Worm (Caenorhabditis elegans) whole organism, L1 larva: ENCODE results near the gene disl-2.

ENCODE experiments used
- aha-1 ChIP-seq: fragments of 150-350 bp; optimal IDR thresholded peaks from 2 replicates; lab custom pipeline; 2014; ENCODE audit warnings: missing biosample characterization, missing genetic modification characterization
- blmp-1 ChIP-seq: fragments of 150-350 bp; optimal IDR thresholded peaks from 2 replicates; lab custom pipeline; 2014; ENCODE audit warnings: missing biosample characterization, missing genetic modification characterization
- ces-1 ChIP-seq: fragments of 150-350 bp; optimal IDR thresholded peaks from 2 replicates; lab custom pipeline; 2014; ENCODE audit warnings: missing biosample characterization, missing genetic modification reagents, missing genetic modification characterization
- dpl-1 ChIP-seq, 3 experiments: fragments of 150-350 bp in 2 of 3; sonication (generic microtip) in 1 of 3; optimal IDR thresholded peaks; 2 replicates each; lab custom pipeline; 2014 to 2017; ENCODE audit warnings: missing biosample characterization in 3 of 3, missing genetic modification characterization in 3 of 3, missing genetic modification reagents in 3 of 3
- dsc-1 ChIP-seq: sonication (generic microtip); optimal IDR thresholded peaks from 2 replicates; lab custom pipeline; 2016; ENCODE audit warnings: mild to moderate bottlenecking, missing genetic modification characterization, missing compliant biosample characterization
- efl-1 ChIP-seq, 4 experiments: fragments of 150-350 bp; optimal IDR thresholded peaks in 3 of 4; peaks in 1 of 4; 1 replicate in 1 of 4; 2 replicates in 3 of 4; lab custom pipeline; 2014; ENCODE audit warnings: missing biosample characterization in 2 of 4, missing genetic modification characterization in 2 of 4, missing genetic modification reagents in 2 of 4
- egl-27 ChIP-seq, 2 experiments: fragments of 150-350 bp in 1 of 2; sonication (generic microtip); optimal IDR thresholded peaks; 3 replicates each; lab custom pipeline; 2017 to 2018; ENCODE audit warnings: missing biosample characterization in 2 of 2, missing genetic modification characterization in 2 of 2, missing genetic modification reagents in 2 of 2
- elt-2 ChIP-seq: sonication (generic microtip); optimal IDR thresholded peaks from 2 replicates; lab custom pipeline; 2016; ENCODE audit warnings: missing genetic modification characterization, mild to moderate bottlenecking, inconsistent platforms, missing compliant biosample characterization, missing genetic modification reagents
- elt-3 ChIP-seq, 6 experiments: fragments of 150-350 bp in 1 of 6; sonication (generic microtip); optimal IDR thresholded peaks; 2 replicates each; lab custom pipeline; 2017 to 2018; ENCODE audit warnings: missing biosample characterization in 6 of 6, missing genetic modification characterization in 6 of 6, inconsistent platforms in 1 of 6
- ets-5 ChIP-seq: fragments of 200-800 bp; sonication (Bioruptor generic); IDR thresholded peaks from 2 replicates; pipeline ENCODE4 v1.3.6; 2022; ENCODE audit warnings: missing genetic modification characterization, missing compliant biosample characterization
- hlh-4 ChIP-seq: sonication (generic microtip); optimal IDR thresholded peaks from 2 replicates; lab custom pipeline; 2016; ENCODE audit warnings: mild to moderate bottlenecking, missing genetic modification characterization, missing compliant biosample characterization
- irx-1 ChIP-seq: sonication (generic microtip); optimal IDR thresholded peaks from 2 replicates; lab custom pipeline; 2016; ENCODE audit warnings: missing genetic modification characterization, missing compliant biosample characterization
- isw-1 ChIP-seq: fragments of 200-800 bp; sonication (Bioruptor generic); IDR thresholded peaks from 2 replicates; pipeline ENCODE4 v1.3.6; 2022; ENCODE audit warnings: missing genetic modification characterization, missing compliant biosample characterization
- lin-14 ChIP-seq: fragments of 200-800 bp; sonication (Bioruptor generic); optimal IDR thresholded peaks from 2 replicates; lab custom pipeline; 2018; ENCODE audit warnings: mild to moderate bottlenecking, missing genetic modification characterization, moderate library complexity, missing compliant biosample characterization
- lin-15B ChIP-seq: fragments of 150-350 bp; sonication (generic microtip); optimal IDR thresholded peaks from 3 replicates; lab custom pipeline; 2014; ENCODE audit warnings: missing biosample characterization, missing genetic modification characterization
- lin-35 ChIP-seq, 2 experiments: fragments of 150-350 bp; optimal IDR thresholded peaks; 2 replicates each; lab custom pipeline; 2014; ENCODE audit warnings: missing biosample characterization in 2 of 2, missing genetic modification characterization in 2 of 2, missing genetic modification reagents in 2 of 2
- lin-39 ChIP-seq: fragments of 150-350 bp; optimal IDR thresholded peaks from 2 replicates; lab custom pipeline; 2014; ENCODE audit warnings: missing biosample characterization, missing genetic modification reagents, missing genetic modification characterization
- lsy-2 ChIP-seq, 2 experiments: fragments of 150-350 bp; optimal IDR thresholded peaks; 2 replicates each; lab custom pipeline; 2014; ENCODE audit warnings: missing biosample characterization in 2 of 2, missing genetic modification characterization in 2 of 2
- mab-9 ChIP-seq: fragments of 200-800 bp; sonication (Bioruptor generic); IDR thresholded peaks from 2 replicates; pipeline ENCODE4 v1.3.6; 2022; ENCODE audit warnings: missing genetic modification reagents, missing genetic modification characterization, missing compliant biosample characterization
- mdl-1 ChIP-seq, 2 experiments: fragments of 150-350 bp; optimal IDR thresholded peaks; 2 replicates each; lab custom pipeline; 2014 to 2017; ENCODE audit warnings: missing biosample characterization in 2 of 2, missing genetic modification characterization in 2 of 2, inconsistent platforms in 1 of 2
- nhr-11 ChIP-seq: fragments of 150-350 bp; optimal IDR thresholded peaks from 2 replicates; lab custom pipeline; 2014; ENCODE audit warnings: missing biosample characterization, missing genetic modification characterization
- nhr-19 ChIP-seq: fragments of 200-800 bp; sonication (Bioruptor generic); conservative IDR thresholded peaks from 2 replicates; pipeline ENCODE4 v1.3.6; 2022; ENCODE audit warnings: missing genetic modification characterization, missing compliant biosample characterization
- nhr-20 ChIP-seq: sonication (generic microtip); optimal IDR thresholded peaks from 2 replicates; lab custom pipeline; 2016; ENCODE audit warnings: mild to moderate bottlenecking, missing genetic modification characterization, missing compliant biosample characterization
- nhr-28 ChIP-seq: fragments of 150-350 bp; optimal IDR thresholded peaks from 2 replicates; lab custom pipeline; 2014; ENCODE audit warnings: missing biosample characterization, missing genetic modification characterization
- nhr-71 ChIP-seq: sonication (generic microtip); optimal IDR thresholded peaks from 2 replicates; lab custom pipeline; 2016; ENCODE audit warnings: mild to moderate bottlenecking, missing genetic modification characterization, moderate library complexity, missing compliant biosample characterization
- nhr-84 ChIP-seq: sonication (generic microtip); optimal IDR thresholded peaks from 2 replicates; lab custom pipeline; 2017; ENCODE audit warnings: missing biosample characterization, missing genetic modification characterization
- nhr-90 ChIP-seq: sonication (generic microtip); optimal IDR thresholded peaks from 2 replicates; lab custom pipeline; 2016; ENCODE audit warnings: mild to moderate bottlenecking, missing genetic modification characterization, missing compliant biosample characterization; ENCODE audit not compliant: poor library complexity
- pag-3 ChIP-seq: sonication (generic microtip); optimal IDR thresholded peaks from 2 replicates; lab custom pipeline; 2017; ENCODE audit warnings: missing genetic modification characterization, mild to moderate bottlenecking, missing compliant biosample characterization, antibody characterized with exemption, borderline replicate concordance; ENCODE audit not compliant: insufficient read depth
- rnt-1 ChIP-seq: sonication (generic microtip); optimal IDR thresholded peaks from 2 replicates; lab custom pipeline; 2016; ENCODE audit warnings: mild to moderate bottlenecking, missing genetic modification characterization, moderate library complexity, missing compliant biosample characterization
- skn-1 ChIP-seq: fragments of 150-350 bp; optimal IDR thresholded peaks from 2 replicates; lab custom pipeline; 2014; ENCODE audit warnings: missing biosample characterization, missing genetic modification characterization
- snu-23 ChIP-seq: sonication (generic microtip); optimal IDR thresholded peaks from 2 replicates; lab custom pipeline; 2016; ENCODE audit warnings: missing genetic modification characterization, missing compliant biosample characterization
- sptf-1 ChIP-seq: fragments of 150-350 bp; optimal IDR thresholded peaks from 2 replicates; lab custom pipeline; 2014; ENCODE audit warnings: missing biosample characterization, missing genetic modification characterization
- sup-37 ChIP-seq: fragments of 200-800 bp; sonication (Bioruptor generic); optimal IDR thresholded peaks from 2 replicates; lab custom pipeline; 2018; ENCODE audit warnings: mild to moderate bottlenecking, missing genetic modification characterization, missing compliant biosample characterization
- tlp-1 ChIP-seq: fragments of 150-350 bp; optimal IDR thresholded peaks from 2 replicates; lab custom pipeline; 2014; ENCODE audit warnings: missing biosample characterization, missing genetic modification characterization
- unc-98 ChIP-seq: fragments of 200-800 bp; sonication (Bioruptor generic); IDR thresholded peaks from 2 replicates; pipeline ENCODE4 v1.3.6; 2022; ENCODE audit warnings: missing genetic modification characterization, missing compliant biosample characterization
- xbp-1 ChIP-seq: sonication (generic microtip); optimal IDR thresholded peaks from 2 replicates; lab custom pipeline; 2016; ENCODE audit warnings: missing genetic modification characterization, missing compliant biosample characterization
- zip-4 ChIP-seq: fragments of 200-800 bp; sonication (Bioruptor generic); optimal IDR thresholded peaks from 2 replicates; lab custom pipeline; 2018; ENCODE audit warnings: mild to moderate bottlenecking, missing genetic modification characterization, moderate library complexity, missing compliant biosample characterization
- ztf-4 ChIP-seq: fragments of 150-350 bp; optimal IDR thresholded peaks from 2 replicates; lab custom pipeline; 2014; ENCODE audit warnings: missing biosample characterization, missing genetic modification characterization

disl-2 gene

DNA sequence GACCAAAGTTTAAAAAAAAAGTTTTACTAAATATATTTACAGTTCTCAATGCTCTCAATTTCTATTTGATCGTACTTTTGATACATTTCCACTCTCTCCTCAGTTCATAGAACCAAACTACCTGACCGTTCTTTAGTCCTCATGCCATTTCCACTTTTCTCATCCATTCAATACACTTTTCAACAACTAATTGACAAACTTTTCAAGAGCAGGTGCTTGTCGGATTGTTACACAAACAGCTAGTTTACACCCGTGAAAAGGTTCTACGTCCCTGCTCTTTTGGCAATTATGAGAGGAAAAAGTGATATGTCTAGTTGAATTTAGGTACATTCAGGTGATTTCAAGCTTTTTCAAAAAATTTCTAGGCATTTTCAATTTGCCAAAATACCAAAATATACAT is 25.0 kb upstream of the disl-2 start (continued):
- TF ChIP-seq ztf-4 (tag; lab: Kevin White, UChicago) (no peak), tlp-1 (tag; lab: Kevin White, UChicago) (no peak), aha-1 (tag; lab: Kevin White, UChicago) (no peak), lin-14 (GFP tag; lab: Kevin White, UChicago) (peak; percentile 58), zip-4 (GFP tag; lab: Kevin White, UChicago) (no peak), hlh-4 (tag; lab: Kevin White, UChicago) (no peak), lin-39 (no peak)

DNA sequence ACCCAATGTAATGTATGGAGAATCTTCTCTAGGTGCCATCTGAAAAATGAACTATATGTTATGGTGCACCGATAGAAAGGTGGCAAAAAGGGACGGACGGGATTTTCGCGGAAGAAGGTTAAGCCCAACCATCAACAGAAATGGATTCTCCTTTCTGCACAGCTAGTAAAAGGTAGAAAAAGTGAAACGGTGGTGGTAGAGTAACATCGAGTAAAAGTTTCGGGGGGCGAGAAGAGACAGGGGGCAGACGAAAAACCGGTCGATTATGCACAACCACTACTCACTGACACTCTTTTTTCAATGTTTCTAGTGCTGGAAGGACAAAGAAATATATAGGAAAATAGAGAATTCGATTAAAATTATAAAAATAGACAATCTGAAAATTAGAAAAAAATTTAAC is 23.4 kb upstream of the disl-2 start:
- TF ChIP-seq nhr-84 (no peak), blmp-1 (tag; lab: Kevin White, UChicago) (peak; percentile 66)

DNA sequence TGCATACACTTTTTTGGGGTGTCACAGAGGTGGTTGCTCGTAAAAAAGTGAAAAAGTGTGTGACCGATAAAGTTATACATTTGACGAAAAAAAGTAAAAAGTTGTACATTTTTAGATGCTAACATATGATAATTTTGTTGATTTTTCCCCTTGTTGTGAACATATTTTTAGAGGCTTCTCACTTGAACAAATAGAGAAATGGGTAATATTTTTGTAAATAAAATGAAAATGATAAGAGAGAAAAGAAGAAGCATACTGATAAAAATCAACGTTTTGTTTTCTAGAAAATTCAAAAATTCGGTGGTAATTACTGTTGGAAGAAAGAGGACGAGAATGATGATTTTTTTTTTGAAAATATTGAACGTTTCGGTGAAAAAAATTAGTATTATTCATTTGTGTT is 22.7 kb upstream of the disl-2 start:
- no peak for TF ChIP-seq nhr-19 (GFP tag; lab: Robert Waterston, UW)
- TF ChIP-seq xbp-1 (tag; lab: Kevin White, UChicago), result no peak
- TF ChIP-seq irx-1 (tag; lab: Kevin White, UChicago), result no peak
- no peak for TF ChIP-seq ets-5 (GFP tag; lab: Robert Waterston, UW)
- TF ChIP-seq elt-2 (tag; lab: Kevin White, UChicago), result peak; percentile 50
- peak in 1 of 2 experiments; percentile 23 for TF ChIP-seq lin-35 (GFP tag; optimal IDR thresholded peaks at IDR 0.05; lab: Kevin White, UChicago)
- TF ChIP-seq efl-1 (optimal IDR thresholded peaks at IDR 0.05; lab: Kevin White, UChicago), result no peak
- peak in 1 of 2 experiments; percentile 28 for TF ChIP-seq efl-1 (GFP tag; optimal IDR thresholded peaks at IDR 0.05 in 1 of 2; lab: Kevin White, UChicago)
- TF ChIP-seq isw-1 (GFP tag; lab: Robert Waterston, UW), result no peak

DNA sequence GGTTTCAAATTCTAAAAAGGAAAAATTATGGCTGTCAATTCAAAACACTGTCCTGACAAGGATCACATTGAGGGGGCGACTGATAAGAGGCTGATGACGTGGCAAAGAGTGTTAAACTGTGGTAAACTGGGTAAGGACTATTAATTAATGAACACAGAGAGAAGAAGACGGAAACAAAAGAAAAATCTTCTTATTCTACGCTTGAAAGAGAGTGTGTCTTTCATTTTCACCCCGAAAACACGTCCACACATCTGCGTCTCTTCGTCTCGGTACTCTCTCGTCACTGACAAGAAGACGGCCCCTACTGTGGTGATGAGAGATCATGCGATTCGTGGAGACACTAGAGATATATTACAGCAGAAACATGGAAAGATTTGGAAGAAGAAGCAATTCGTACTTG is 21.6 kb upstream of the disl-2 start:
- TF ChIP-seq nhr-71 (peak; percentile 59), mab-9 (GFP tag; lab: Robert Waterston, UW) (no peak), sptf-1 (no peak), blmp-1 (tag; lab: Kevin White, UChicago) (peak; percentile 93), lin-35 (GFP tag; optimal IDR thresholded peaks at IDR 0.05; lab: Kevin White, UChicago) (peak in 1 of 2 experiments; percentile 21), nhr-11 (tag; lab: Kevin White, UChicago) (no peak), sup-37 (GFP tag; lab: Kevin White, UChicago) (no peak), ces-1 (no peak), skn-1 (no peak), dsc-1 (tag; lab: Kevin White, UChicago) (peak; percentile 36), nhr-19 (GFP tag; lab: Robert Waterston, UW) (0 out of 2 replicates have a peak, but pooled peaks have one; percentile 13), elt-3 (tag; optimal IDR thresholded peaks at IDR 0.05; lab: Kevin White, UChicago) (peak in 2 of 6 experiments; percentile 10 to 33), pag-3 (no peak), lin-15B (tag; lab: Kevin White, UChicago) (no peak), mdl-1 (tag; optimal IDR thresholded peaks at IDR 0.05; lab: Kevin White, UChicago) (peak in 1 of 2 experiments; percentile 40), nhr-20 (tag; lab: Kevin White, UChicago) (peak; percentile 22), snu-23 (GFP tag; lab: Kevin White, UChicago) (peak; percentile 51), nhr-28 (tag; lab: Kevin White, UChicago) (no peak), lin-14 (GFP tag; lab: Kevin White, UChicago) (peak; percentile 73), aha-1 (tag; lab: Kevin White, UChicago) (no peak), nhr-84 (no peak), egl-27 (tag; optimal IDR thresholded peaks at IDR 0.05; lab: Kevin White, UChicago) (no peak), dpl-1 (GFP tag; optimal IDR thresholded peaks at IDR 0.05; lab: Kevin White, UChicago) (peak in 1 of 3 experiments; percentile 4), elt-2 (tag; lab: Kevin White, UChicago) (peak; percentile 11), unc-98 (GFP tag; lab: Robert Waterston, UW) (no peak), efl-1 (optimal IDR thresholded peaks at IDR 0.05; lab: Kevin White, UChicago) (peak in 1 of 2 experiments; percentile 16), efl-1 (GFP tag; optimal IDR thresholded peaks at IDR 0.05 in 1 of 2; lab: Kevin White, UChicago) (no peak), nhr-90 (tag; lab: Kevin White, UChicago) (peak; percentile 10), rnt-1 (tag; lab: Kevin White, UChicago) (peak; percentile 70), lsy-2 (tag; optimal IDR thresholded peaks at IDR 0.05; lab: Kevin White, UChicago) (peak in 1 of 2 experiments; percentile 36)
- TF ChIP-seq, all 84 proteins: peak for 16
